Worm (Caenorhabditis elegans) whole organism, L3 larva: ENCODE results near the gene vav-1.

Experiments used
- aly-2 ChIP-seq: fragments of 150-350 bp; optimal IDR thresholded peaks from 2 replicates; lab custom pipeline; 2014; ENCODE audit warnings: missing biosample characterization, missing genetic modification characterization
- ceh-82 ChIP-seq: fragments of 150-350 bp; optimal IDR thresholded peaks from 2 replicates; lab custom pipeline; 2014; ENCODE audit warnings: missing biosample characterization, missing genetic modification characterization
- fkh-10 ChIP-seq: sonication (generic microtip); optimal IDR thresholded peaks from 2 replicates; lab custom pipeline; 2017; ENCODE audit warnings: missing biosample characterization, missing genetic modification reagents, missing genetic modification characterization
- fos-1 ChIP-seq: fragments of 150-350 bp; optimal IDR thresholded peaks from 2 replicates; lab custom pipeline; 2014; ENCODE audit warnings: missing biosample characterization, missing genetic modification characterization
- jun-1 ChIP-seq: fragments of 150-350 bp; optimal IDR thresholded peaks from 2 replicates; lab custom pipeline; 2014; ENCODE audit warnings: missing biosample characterization, missing genetic modification reagents, missing genetic modification characterization
- lin-15B ChIP-seq: fragments of 150-350 bp; optimal IDR thresholded peaks from 2 replicates; lab custom pipeline; 2014; ENCODE audit warnings: missing biosample characterization, missing genetic modification characterization
- lsy-12 ChIP-seq: sonication (generic microtip); optimal IDR thresholded peaks from 2 replicates; lab custom pipeline; 2016; ENCODE audit warnings: mild to moderate bottlenecking, missing genetic modification characterization, missing compliant biosample characterization
- mdl-1 ChIP-seq: fragments of 150-350 bp; optimal IDR thresholded peaks from 2 replicates; lab custom pipeline; 2014; ENCODE audit warnings: missing biosample characterization, missing genetic modification characterization
- nhr-28 ChIP-seq: fragments of 150-350 bp; optimal IDR thresholded peaks from 2 replicates; lab custom pipeline; 2014; ENCODE audit warnings: missing biosample characterization, missing genetic modification characterization
- pha-4 ChIP-seq: fragments of 150-350 bp; optimal IDR thresholded peaks from 2 replicates; lab custom pipeline; 2014; ENCODE audit warnings: missing biosample characterization, missing genetic modification reagents, missing genetic modification characterization
- tbx-2 ChIP-seq: sonication (generic microtip); optimal IDR thresholded peaks from 2 replicates; lab custom pipeline; 2016; ENCODE audit warnings: mild to moderate bottlenecking, missing genetic modification characterization, missing compliant biosample characterization
- unc-62 ChIP-seq: fragments of 150-350 bp; sonication (generic microtip); optimal IDR thresholded peaks from 4 replicates; lab custom pipeline; 2014; ENCODE audit warnings: missing biosample characterization, missing genetic modification reagents, missing genetic modification characterization
- ztf-11 ChIP-seq: fragments of 150-350 bp; optimal IDR thresholded peaks from 2 replicates; lab custom pipeline; 2014; ENCODE audit warnings: missing biosample characterization, missing genetic modification characterization
- ztf-4 ChIP-seq: fragments of 150-350 bp; optimal IDR thresholded peaks from 2 replicates; lab custom pipeline; 2014; ENCODE audit warnings: missing biosample characterization, missing genetic modification characterization

DNA sequence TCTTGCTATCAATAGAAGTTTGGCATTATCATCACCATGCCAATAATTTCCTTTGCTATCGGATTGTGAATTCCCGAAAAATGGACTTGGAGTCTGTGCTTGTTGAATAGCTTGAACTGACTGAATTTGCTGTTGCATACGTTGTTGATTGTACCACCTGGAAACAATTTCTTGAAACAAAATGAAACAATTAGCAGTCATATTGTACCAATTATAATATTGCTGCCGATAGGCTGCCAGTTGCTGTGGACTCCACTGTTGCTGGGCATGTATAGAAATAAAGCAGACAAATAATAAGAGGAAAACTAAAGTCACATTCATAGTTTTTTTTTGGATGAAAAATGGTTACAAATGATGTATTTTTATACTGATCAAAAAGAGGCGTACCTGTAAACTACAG lies 65.0 kb downstream of the vav-1 start, which contains the start of gene B0563.10:
- TF ChIP-seq mdl-1 (tag; lab: Kevin White, UChicago) = no peak
- no peak for TF ChIP-seq jun-1
- no peak for TF ChIP-seq unc-62
- TF ChIP-seq ztf-11 = no peak
- no peak for TF ChIP-seq lsy-12 (tag; lab: Kevin White, UChicago)
- TF ChIP-seq fkh-10 (GFP tag; lab: Kevin White, UChicago) = no peak
- TF ChIP-seq fos-1 (tag; lab: Kevin White, UChicago) = no peak
- TF ChIP-seq lin-15B = no peak
- no peak for TF ChIP-seq nhr-28
- no peak for TF ChIP-seq ceh-82 (tag; lab: Kevin White, UChicago)
- no peak for TF ChIP-seq tbx-2 (tag; lab: Kevin White, UChicago)
- TF ChIP-seq pha-4 (tag; lab: Kevin White, UChicago) = no peak
- TF ChIP-seq aly-2 (tag; lab: Kevin White, UChicago) = no peak
- no peak for TF ChIP-seq ztf-4 (tag; lab: Kevin White, UChicago)
